Worm (Caenorhabditis elegans) whole organism, L4 larva: ENCODE measurements around the gene pros-1.

ENCODE experiments used
- F26F4.8 ChIP-seq: fragments of 200-800 bp; sonication (Bioruptor generic); conservative IDR thresholded peaks from 2 replicates; pipeline ENCODE4 v1.3.6; 2022; ENCODE audit warnings: missing genetic modification characterization, missing compliant biosample characterization
- R02D3.7 ChIP-seq: fragments of 150-350 bp; sonication (generic microtip); optimal IDR thresholded peaks from 3 replicates; lab custom pipeline; 2014; ENCODE audit warnings: missing biosample characterization, missing genetic modification characterization
- Y48G9A.11 ChIP-seq: fragments of 200-800 bp; sonication (Bioruptor generic); IDR thresholded peaks from 2 replicates; pipeline ENCODE4 v1.3.6; 2022; ENCODE audit warnings: missing genetic modification reagents, missing genetic modification characterization, missing compliant biosample characterization
- aha-1 ChIP-seq: fragments of 150-350 bp; peaks from one replicate; lab custom pipeline; 2014; ENCODE audit warnings: missing biosample characterization, missing genetic modification characterization
- ama-1 ChIP-seq: fragments of 150-350 bp; optimal IDR thresholded peaks from 2 replicates; lab custom pipeline; 2014; ENCODE audit warnings: inconsistent platforms, mixed read lengths
- ceh-28 ChIP-seq: fragments of 150-350 bp; optimal IDR thresholded peaks from 2 replicates; lab custom pipeline; 2014; ENCODE audit warnings: missing biosample characterization, missing genetic modification reagents, missing genetic modification characterization
- ceh-44 ChIP-seq: fragments of 200-800 bp; sonication (Bioruptor generic); IDR thresholded peaks from 2 replicates; pipeline ENCODE4 v1.3.6; 2022; ENCODE audit warnings: missing genetic modification reagents, missing genetic modification characterization, missing compliant biosample characterization
- ceh-62 ChIP-seq: sonication (generic microtip); optimal IDR thresholded peaks from 2 replicates; lab custom pipeline; 2017; ENCODE audit warnings: missing biosample characterization, missing genetic modification characterization
- cey-2 ChIP-seq: sonication (generic microtip); optimal IDR thresholded peaks from 3 replicates; lab custom pipeline; 2017; ENCODE audit warnings: missing genetic modification characterization, mild to moderate bottlenecking, missing compliant biosample characterization, antibody characterized with exemption, borderline replicate concordance; ENCODE audit not compliant: insufficient read depth
- ctbp-1 ChIP-seq: fragments of 200-800 bp; sonication (Bioruptor generic); IDR thresholded peaks from 2 replicates; pipeline ENCODE4 v1.3.6; 2022; ENCODE audit warnings: missing genetic modification reagents, missing genetic modification characterization, missing compliant biosample characterization
- daf-19 ChIP-seq: fragments of 200-800 bp; sonication (Bioruptor generic); conservative IDR thresholded peaks from 2 replicates; pipeline ENCODE4 v1.3.6; 2022; ENCODE audit warnings: missing genetic modification characterization, missing compliant biosample characterization
- duxl-1 ChIP-seq: sonication (generic microtip); optimal IDR thresholded peaks from 2 replicates; lab custom pipeline; 2016; ENCODE audit warnings: mild to moderate bottlenecking, missing genetic modification characterization, moderate library complexity, missing compliant biosample characterization; ENCODE audit not compliant: poor library complexity
- fkh-10 ChIP-seq: fragments of 150-350 bp; optimal IDR thresholded peaks from 2 replicates; lab custom pipeline; 2014; ENCODE audit warnings: missing biosample characterization, missing genetic modification reagents, missing genetic modification characterization
- gei-8 ChIP-seq: fragments of 200-800 bp; sonication (Bioruptor generic); optimal IDR thresholded peaks from 2 replicates; lab custom pipeline; 2018; ENCODE audit warnings: mild to moderate bottlenecking, missing genetic modification characterization, missing compliant biosample characterization
- hlh-11 ChIP-seq: fragments of 200-800 bp; sonication (Bioruptor generic); optimal IDR thresholded peaks from 2 replicates; lab custom pipeline; 2018; ENCODE audit warnings: mild to moderate bottlenecking, missing genetic modification characterization, missing compliant biosample characterization
- lin-1 ChIP-seq: fragments of 200-800 bp; sonication (Bioruptor generic); IDR thresholded peaks from 2 replicates; pipeline ENCODE4 v1.3.6; 2022; ENCODE audit warnings: missing genetic modification reagents, missing genetic modification characterization, missing compliant biosample characterization
- lin-38 ChIP-seq: fragments of 200-800 bp; sonication (Bioruptor generic); IDR thresholded peaks from 2 replicates; pipeline ENCODE4 v1.3.6; 2022; ENCODE audit warnings: missing genetic modification reagents, missing genetic modification characterization, missing compliant biosample characterization
- lsy-2 ChIP-seq, 2 experiments: fragments of 150-350 bp in 1 of 2; sonication (generic microtip) in 1 of 2; optimal IDR thresholded peaks; 2 replicates each; lab custom pipeline; 2014 to 2017; ENCODE audit warnings: missing biosample characterization in 2 of 2, missing genetic modification characterization in 2 of 2
- mdt-29 ChIP-seq: fragments of 200-800 bp; sonication (Bioruptor generic); IDR thresholded peaks from 2 replicates; pipeline ENCODE4 v1.3.6; 2022; ENCODE audit warnings: missing genetic modification reagents, missing genetic modification characterization, missing compliant biosample characterization
- mxl-2 ChIP-seq: fragments of 200-800 bp; sonication (Bioruptor generic); conservative IDR thresholded peaks from 2 replicates; pipeline ENCODE4 v1.3.6; 2022; ENCODE audit warnings: missing genetic modification reagents, missing genetic modification characterization, missing compliant biosample characterization
- nhr-25 ChIP-seq: sonication (generic microtip); optimal IDR thresholded peaks from 2 replicates; lab custom pipeline; 2017; ENCODE audit warnings: missing genetic modification characterization, mild to moderate bottlenecking, missing compliant biosample characterization, antibody characterized with exemption, moderate library complexity, borderline replicate concordance; ENCODE audit not compliant: insufficient read depth
- nhr-42 ChIP-seq: fragments of 200-800 bp; sonication (Bioruptor generic); IDR thresholded peaks from 2 replicates; pipeline ENCODE4 v1.3.6; 2022; ENCODE audit warnings: missing genetic modification characterization, missing compliant biosample characterization
- nhr-48 ChIP-seq: sonication (generic microtip); optimal IDR thresholded peaks from 2 replicates; lab custom pipeline; 2016; ENCODE audit warnings: mild to moderate bottlenecking, missing genetic modification characterization, missing compliant biosample characterization
- nhr-6 ChIP-seq: fragments of 150-350 bp; optimal IDR thresholded peaks from 2 replicates; lab custom pipeline; 2014; ENCODE audit warnings: missing biosample characterization, missing genetic modification characterization
- pha-4 ChIP-seq, 2 experiments: fragments of 150-350 bp in 1 of 2; fragments of 200-800 bp in 1 of 2; sonication (Bioruptor generic) in 1 of 2; IDR thresholded peaks in 1 of 2; optimal IDR thresholded peaks in 1 of 2; 2 replicates each; pipeline versions ENCODE4 v1.3.6 to Lab custom; 2014 to 2022; ENCODE audit warnings: missing genetic modification characterization in 2 of 2, missing genetic modification reagents in 2 of 2, missing biosample characterization in 1 of 2, missing compliant biosample characterization in 1 of 2
- php-3 ChIP-seq: fragments of 200-800 bp; sonication (Bioruptor generic); IDR thresholded peaks from 2 replicates; pipeline ENCODE4 v1.3.6; 2022; ENCODE audit warnings: missing genetic modification reagents, missing genetic modification characterization, missing compliant biosample characterization
- rbr-2 ChIP-seq: sonication (generic microtip); optimal IDR thresholded peaks from 2 replicates; lab custom pipeline; 2016; ENCODE audit warnings: missing genotype, missing genetic modification characterization, missing compliant biosample characterization
- saeg-2 ChIP-seq: fragments of 200-800 bp; sonication (Bioruptor generic); IDR thresholded peaks from 2 replicates; pipeline ENCODE4 v1.3.6; 2022; ENCODE audit warnings: missing genetic modification reagents, missing genetic modification characterization, missing compliant biosample characterization
- snpc-4 ChIP-seq: fragments of 150-350 bp; optimal IDR thresholded peaks from 2 replicates; lab custom pipeline; 2014; ENCODE audit warnings: missing biosample characterization, missing genetic modification characterization
- tag-97 ChIP-seq: fragments of 200-800 bp; sonication (Bioruptor generic); IDR thresholded peaks from 2 replicates; pipeline ENCODE4 v1.3.6; 2022; ENCODE audit warnings: missing genetic modification characterization, missing compliant biosample characterization
- tra-1 ChIP-seq: fragments of 200-800 bp; sonication (Bioruptor generic); IDR thresholded peaks from 2 replicates; pipeline ENCODE4 v1.3.6; 2022; ENCODE audit warnings: missing genetic modification reagents, missing genetic modification characterization, missing compliant biosample characterization
- unc-130 ChIP-seq: sonication (generic microtip); optimal IDR thresholded peaks from 2 replicates; lab custom pipeline; 2016; ENCODE audit warnings: missing genetic modification reagents, missing genetic modification characterization, missing compliant biosample characterization
- unc-62 ChIP-seq, 3 experiments: fragments of 150-350 bp in 1 of 3; sonication (generic microtip); optimal IDR thresholded peaks in 2 of 3; peaks in 1 of 3; 1 replicate in 1 of 3; 2 replicates in 2 of 3; lab custom pipeline; 2014 to 2017; ENCODE audit warnings: missing biosample characterization in 3 of 3, missing genetic modification characterization in 3 of 3, missing genetic modification reagents in 3 of 3, missing genotype in 1 of 3
- zfp-2 ChIP-seq: sonication (generic microtip); optimal IDR thresholded peaks from 2 replicates; lab custom pipeline; 2016; ENCODE audit warnings: mild to moderate bottlenecking, missing genetic modification characterization, missing compliant biosample characterization
- zfp-3 ChIP-seq: fragments of 200-800 bp; sonication (Bioruptor generic); conservative IDR thresholded peaks from 2 replicates; pipeline ENCODE4 v1.3.6; 2022; ENCODE audit warnings: missing genetic modification reagents, missing genetic modification characterization, missing compliant biosample characterization

The pros-1 gene

DNA sequence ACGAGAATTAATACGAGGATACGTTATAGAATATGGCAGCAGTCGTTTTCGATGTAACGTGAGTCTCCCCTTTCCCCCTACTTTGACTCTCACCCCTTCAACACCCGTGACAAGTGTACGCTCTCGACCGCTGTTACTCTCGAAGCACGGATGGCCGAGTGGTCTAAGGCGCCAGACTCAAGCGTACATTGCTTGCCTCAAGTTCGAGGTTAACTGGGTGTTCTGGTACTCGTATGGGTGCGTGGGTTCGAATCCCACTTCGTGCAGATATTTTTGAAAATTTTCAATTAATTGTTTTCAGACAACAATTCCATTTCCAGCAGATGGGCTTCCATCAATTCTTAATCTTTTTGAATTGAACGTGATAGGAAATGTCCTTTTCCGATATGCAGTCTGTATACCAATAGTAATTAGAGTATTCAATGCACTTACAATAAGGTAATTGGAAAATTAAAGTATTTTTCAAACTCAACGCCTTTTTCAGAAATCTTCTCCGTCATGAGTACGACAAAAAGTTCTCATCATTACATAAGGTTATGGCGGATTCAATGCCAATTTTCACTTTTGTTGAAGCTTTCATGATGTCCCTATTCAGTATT lies 42.5 kb downstream of the pros-1 start (continued):
- TF ChIP-seq zfp-2 (tag; lab: Kevin White, UChicago) = peak; percentile 53
- TF ChIP-seq ctbp-1 (GFP tag; lab: Robert Waterston, UW) = peak; percentile 85
- peak; percentile 66 for TF ChIP-seq tra-1 (GFP tag; lab: Robert Waterston, UW)
- TF ChIP-seq unc-62 (GFP tag; optimal IDR thresholded peaks at IDR 0.05 in 1 of 2; lab: Kevin White, UChicago) = no peak
- no peak for TF ChIP-seq unc-62 (tag; optimal IDR thresholded peaks at IDR 0.05; lab: Kevin White, UChicago)
- peak; percentile 95 for TF ChIP-seq aha-1
- TF ChIP-seq nhr-6 (tag; lab: Kevin White, UChicago) = peak; percentile 41
- peak; percentile 1 to 79 for TF ChIP-seq lsy-2 (tag; optimal IDR thresholded peaks at IDR 0.05; lab: Kevin White, UChicago)
- no peak for TF ChIP-seq nhr-25 (tag; lab: Kevin White, UChicago)
- peak; percentile 97 for TF ChIP-seq gei-8 (GFP tag; lab: Kevin White, UChicago)
- TF ChIP-seq snpc-4 = no peak
- TF ChIP-seq daf-19 (GFP tag; lab: Robert Waterston, UW) = peak; percentile 42; the same call in 1 of the 2 replicates
- no peak for TF ChIP-seq ceh-28
- no peak for TF ChIP-seq ama-1 (lab: Kevin White, UChicago)
- peak; percentile 64 for TF ChIP-seq unc-130 (GFP tag; lab: Kevin White, UChicago)
- TF ChIP-seq F26F4.8 (GFP tag; lab: Robert Waterston, UW) = peak; percentile 70; the same call in 1 of the 2 replicates
- TF ChIP-seq mdt-29 (GFP tag; lab: Robert Waterston, UW) = peak; percentile 68; the same call in 1 of the 2 replicates
- peak; percentile 73; the same call in 1 of the 2 replicates for TF ChIP-seq pha-4 (GFP tag; IDR thresholded peaks at IDR 0.05; lab: Robert Waterston, UW)
- no peak for TF ChIP-seq pha-4 (tag; optimal IDR thresholded peaks at IDR 0.05; lab: Kevin White, UChicago)
- no peak for TF ChIP-seq R02D3.7 (tag; lab: Kevin White, UChicago)
- peak; percentile 71 for TF ChIP-seq nhr-42 (GFP tag; lab: Robert Waterston, UW)
- TF ChIP-seq tag-97 = no peak
- TF ChIP-seq duxl-1 = peak; percentile 82
- TF ChIP-seq cey-2 (tag; lab: Kevin White, UChicago) = no peak
- peak; percentile 72 for TF ChIP-seq rbr-2
- peak; percentile 9 for TF ChIP-seq fkh-10
- 0 out of 2 replicates have a peak, but pooled peaks have one; percentile 40 for TF ChIP-seq zfp-3 (GFP tag; lab: Robert Waterston, UW)
- TF ChIP-seq saeg-2 (GFP tag; lab: Robert Waterston, UW) = no peak
- peak; percentile 69; the same call in 1 of the 2 replicates for TF ChIP-seq Y48G9A.11
- peak; percentile 83 for TF ChIP-seq ceh-44 (GFP tag; lab: Robert Waterston, UW)
- TF ChIP-seq php-3 (GFP tag; lab: Robert Waterston, UW) = no peak
- TF ChIP-seq mxl-2 (GFP tag; lab: Robert Waterston, UW) = 0 out of 2 replicates have a peak, but pooled peaks have one; percentile 56
- TF ChIP-seq hlh-11 (tag; lab: Kevin White, UChicago) = peak; percentile 50

DNA sequence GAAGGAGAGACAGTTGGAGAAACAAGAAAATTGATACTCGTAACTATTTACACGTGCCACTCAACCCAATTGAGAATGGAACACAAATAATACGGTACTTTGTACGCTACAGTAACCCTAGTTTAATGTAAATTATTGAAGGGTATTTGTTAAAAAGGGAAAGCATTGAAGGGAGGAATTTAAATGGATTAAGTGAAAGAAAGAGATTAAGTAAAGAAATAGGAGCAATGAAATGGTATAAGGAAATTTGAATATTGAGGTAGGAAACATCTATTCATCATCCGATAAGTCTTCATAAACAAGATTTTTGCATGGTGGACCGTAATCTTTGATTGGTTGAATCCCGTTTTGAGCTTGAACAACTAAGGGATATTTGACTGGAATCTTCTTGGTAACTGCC lies 44.3 kb downstream of the pros-1 start:
- no peak for TF ChIP-seq pha-4 (GFP tag; IDR thresholded peaks at IDR 0.05; lab: Robert Waterston, UW)
- no peak for TF ChIP-seq pha-4 (tag; optimal IDR thresholded peaks at IDR 0.05; lab: Kevin White, UChicago)
- no peak for TF ChIP-seq lin-38
- no peak for TF ChIP-seq tra-1 (GFP tag; lab: Robert Waterston, UW)
- no peak for TF ChIP-seq zfp-3 (GFP tag; lab: Robert Waterston, UW)
- TF ChIP-seq nhr-48 (tag; lab: Kevin White, UChicago) = no peak
- no peak for TF ChIP-seq nhr-6 (tag; lab: Kevin White, UChicago)
- no peak for TF ChIP-seq ceh-62 (tag; lab: Kevin White, UChicago)
- TF ChIP-seq ama-1 (lab: Kevin White, UChicago) = no peak
- no peak for TF ChIP-seq lin-1 (GFP tag; lab: Robert Waterston, UW)
- TF ChIP-seq unc-62 (GFP tag; optimal IDR thresholded peaks at IDR 0.05 in 1 of 2; lab: Kevin White, UChicago) = peak in 1 of 2 experiments; percentile 52
- TF ChIP-seq unc-62 (tag; optimal IDR thresholded peaks at IDR 0.05; lab: Kevin White, UChicago) = no peak
- peak; percentile 63 for TF ChIP-seq aha-1
